Worm (Caenorhabditis elegans) whole organism, L2 larva: Measurements from ENCODE around the gene srh-31.

Source experiments
- ama-1 ChIP-seq: fragments of 150-350 bp; optimal IDR thresholded peaks from 2 replicates; lab custom pipeline; 2018; ENCODE audit warnings: inconsistent platforms
- ceh-16 ChIP-seq: fragments of 150-350 bp; optimal IDR thresholded peaks from 2 replicates; lab custom pipeline; 2014; ENCODE audit warnings: missing biosample characterization, missing genetic modification characterization
- ceh-82 ChIP-seq: fragments of 150-350 bp; optimal IDR thresholded peaks from 2 replicates; lab custom pipeline; 2014; ENCODE audit warnings: missing biosample characterization, missing genetic modification characterization
- egl-27 ChIP-seq: sonication (generic microtip); optimal IDR thresholded peaks from 3 replicates; lab custom pipeline; 2017; ENCODE audit warnings: missing biosample characterization, missing genetic modification reagents, missing genetic modification characterization
- elt-3 ChIP-seq: sonication (generic microtip); optimal IDR thresholded peaks from 2 replicates; lab custom pipeline; 2017; ENCODE audit warnings: missing biosample characterization, missing genetic modification characterization
- fos-1 ChIP-seq: fragments of 150-350 bp; optimal IDR thresholded peaks from 2 replicates; lab custom pipeline; 2014; ENCODE audit warnings: missing biosample characterization, missing genetic modification characterization
- lin-11 ChIP-seq: fragments of 150-350 bp; sonication (generic microtip); optimal IDR thresholded peaks from 2 replicates; lab custom pipeline; 2014; ENCODE audit warnings: missing biosample characterization, missing genetic modification characterization, inconsistent platforms, mixed read lengths
- mdl-1 ChIP-seq, 2 experiments: fragments of 150-350 bp in 1 of 2; sonication (generic microtip) in 1 of 2; optimal IDR thresholded peaks; 2 replicates each; lab custom pipeline; 2017; ENCODE audit warnings: missing biosample characterization in 2 of 2, missing genetic modification characterization in 2 of 2
- nhr-11 ChIP-seq: fragments of 150-350 bp; optimal IDR thresholded peaks from 2 replicates; lab custom pipeline; 2014; ENCODE audit warnings: missing biosample characterization, missing genetic modification characterization
- nhr-129 ChIP-seq: fragments of 150-350 bp; optimal IDR thresholded peaks from 2 replicates; lab custom pipeline; 2014; ENCODE audit warnings: missing biosample characterization, missing genetic modification characterization
- sma-3 ChIP-seq: sonication (generic microtip); optimal IDR thresholded peaks from 2 replicates; lab custom pipeline; 2016; ENCODE audit warnings: missing genetic modification reagents, missing genetic modification characterization, missing compliant biosample characterization
- unc-39 ChIP-seq: fragments of 150-350 bp; optimal IDR thresholded peaks from 2 replicates; lab custom pipeline; 2014; ENCODE audit warnings: missing biosample characterization, missing genetic modification characterization
- unc-62 ChIP-seq: fragments of 150-350 bp; optimal IDR thresholded peaks from 2 replicates; lab custom pipeline; 2014; ENCODE audit warnings: missing biosample characterization, missing genetic modification reagents, missing genetic modification characterization
- ztf-4 ChIP-seq: fragments of 150-350 bp; optimal IDR thresholded peaks from 2 replicates; lab custom pipeline; 2014; ENCODE audit warnings: missing biosample characterization, missing genetic modification characterization

DNA sequence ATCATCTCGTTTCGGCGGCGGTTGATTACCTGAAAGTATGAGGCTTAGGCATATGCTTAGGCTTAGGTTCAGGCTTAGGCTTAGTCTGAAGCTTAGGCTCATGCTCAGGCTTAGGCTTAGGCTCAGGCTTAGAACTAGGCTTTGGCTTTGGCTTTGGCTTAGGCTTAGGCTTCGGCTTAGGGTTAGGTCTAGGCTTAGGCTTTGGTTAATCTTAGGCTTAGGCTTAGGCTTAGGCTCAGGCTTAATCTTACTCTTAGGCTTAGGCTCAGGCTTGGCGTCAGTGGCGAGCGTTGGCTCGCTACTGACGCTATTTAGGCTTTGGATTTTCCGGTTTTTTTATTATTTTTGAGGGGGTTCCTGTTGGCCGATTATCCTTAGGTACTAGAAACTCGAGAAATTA, 36.7 kb downstream of the srh-31 start:
- TF ChIP-seq fos-1 (tag; lab: Kevin White, UChicago) (no peak), ztf-4 (tag; lab: Kevin White, UChicago) (no peak), unc-39 (tag; lab: Kevin White, UChicago) (no peak), lin-11 (tag; lab: Kevin White, UChicago) (no peak), sma-3 (GFP tag; lab: Kevin White, UChicago) (no peak), unc-62 (no peak), mdl-1 (tag; optimal IDR thresholded peaks at IDR 0.05; lab: Kevin White, UChicago) (no peak), egl-27 (tag; lab: Kevin White, UChicago) (no peak), nhr-11 (tag; lab: Kevin White, UChicago) (no peak), ceh-82 (tag; lab: Kevin White, UChicago) (no peak), elt-3 (tag; lab: Kevin White, UChicago) (no peak), ama-1 (lab: Kevin White, UChicago) (no peak), nhr-129 (tag; lab: Kevin White, UChicago) (no peak), ceh-16 (no peak)
